Worm (Caenorhabditis elegans) whole organism, midembryonic: ENCODE measurements around the gene nurf-1.

Source experiments
- T22C8.4 ChIP-seq: fragments of 200-800 bp; sonication (Bioruptor generic); IDR thresholded peaks from 2 replicates; pipeline ENCODE4 v1.3.6; 2022; ENCODE audit warnings: missing genetic modification characterization, missing compliant biosample characterization
- flt-1 ChIP-seq: fragments of 200-800 bp; sonication (Bioruptor generic); IDR thresholded peaks from 2 replicates; pipeline ENCODE4 v1.3.6; 2022; ENCODE audit warnings: missing genetic modification characterization, missing compliant biosample characterization
- med-1 ChIP-seq: sonication (generic microtip); optimal IDR thresholded peaks from 2 replicates; lab custom pipeline; 2017; ENCODE audit warnings: missing genetic modification characterization, mild to moderate bottlenecking, missing compliant biosample characterization, antibody characterized with exemption, missing genetic modification reagents; ENCODE audit not compliant: insufficient read depth

DNA sequence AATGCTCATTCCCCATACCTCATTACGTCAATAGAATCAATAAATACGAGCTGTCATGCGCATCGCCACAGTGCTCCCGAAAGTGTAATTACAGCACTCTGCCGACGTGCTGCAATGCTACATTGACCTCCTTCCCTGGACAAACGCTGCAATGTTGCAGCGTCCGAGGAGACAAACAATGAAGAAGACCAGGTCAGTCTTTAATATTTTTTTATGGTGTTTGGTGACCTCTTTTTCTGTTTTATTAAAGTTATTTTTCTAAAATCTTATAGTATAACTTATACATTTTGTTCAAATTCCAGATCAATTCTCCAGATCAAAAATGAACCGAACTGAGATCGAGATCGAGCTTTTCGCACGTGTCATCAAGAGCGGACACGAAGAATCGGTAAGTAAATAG lies 9.1 kb upstream of the nurf-1 start, which contains the start of gene sdz-26:
- TF ChIP-seq T22C8.4 (GFP tag; lab: Robert Waterston, UW) (no peak), flt-1 (GFP tag; lab: Robert Waterston, UW) (no peak), med-1 (GFP tag; lab: Kevin White, UChicago) (no peak)
